Worm (Caenorhabditis elegans) whole organism, L4 larva: ENCODE measurements around the gene grd-4.
"Not testable (repeated sequence)": the region's sequence is repeated elsewhere in the genome, so short reads cannot be mapped to it uniquely, and the experiment has no call there.

ENCODE experiments used
- snpc-4 ChIP-seq: fragments of 150-350 bp; optimal IDR thresholded peaks from 2 replicates; lab custom pipeline; 2014; ENCODE audit warnings: missing biosample characterization, missing genetic modification characterization
- unc-62 ChIP-seq, 3 experiments: fragments of 150-350 bp in 1 of 3; sonication (generic microtip); optimal IDR thresholded peaks in 2 of 3; peaks in 1 of 3; 1 replicate in 1 of 3; 2 replicates in 2 of 3; lab custom pipeline; 2014 to 2017; ENCODE audit warnings: missing biosample characterization in 3 of 3, missing genetic modification characterization in 3 of 3, missing genetic modification reagents in 3 of 3, missing genotype in 1 of 3

ce11 chrX:8538262-8538776, 37.3 kb downstream of the grd-4 start, which contains the start of the genes nspc-4 and nspc-5:
- not testable (repeated sequence) for TF ChIP-seq snpc-4 (tag; lab: Kevin White, UChicago); unc-62 (GFP tag; optimal IDR thresholded peaks at IDR 0.05 in 1 of 2; lab: Kevin White, UChicago); unc-62 (tag; optimal IDR thresholded peaks at IDR 0.05; lab: Kevin White, UChicago)
